Worm (Caenorhabditis elegans) whole organism, young adult: ENCODE data around the gene ZK1307.3.
A peak's percentile ranks its signal among the peaks of the same experiment; 100 is the strongest.

Source experiments
- B0261.1 ChIP-seq: sonication (generic microtip); optimal IDR thresholded peaks from 2 replicates; lab custom pipeline; 2016; ENCODE audit warnings: mild to moderate bottlenecking, missing genetic modification characterization, moderate library complexity, missing compliant biosample characterization
- B0336.3 ChIP-seq: fragments of 200-800 bp; sonication (Bioruptor generic); IDR thresholded peaks from 2 replicates; pipeline ENCODE4 v1.3.6; 2022; ENCODE audit warnings: missing genetic modification characterization, missing compliant biosample characterization
- D2030.7 ChIP-seq: fragments of 200-800 bp; sonication (Bioruptor generic); IDR thresholded peaks from 2 replicates; pipeline ENCODE4 v1.3.6; 2022; ENCODE audit warnings: missing genetic modification reagents, missing genetic modification characterization, missing compliant biosample characterization
- F23B12.7 ChIP-seq: sonication (generic microtip); optimal IDR thresholded peaks from 2 replicates; lab custom pipeline; 2017; ENCODE audit warnings: missing genetic modification characterization, mild to moderate bottlenecking, missing compliant biosample characterization, antibody characterized with exemption, moderate library complexity; ENCODE audit not compliant: insufficient read depth
- K12H6.12 ChIP-seq: fragments of 200-800 bp; sonication (Bioruptor generic); optimal IDR thresholded peaks from 2 replicates; lab custom pipeline; 2018; ENCODE audit warnings: mild to moderate bottlenecking, missing genetic modification characterization, missing compliant biosample characterization
- T07F8.4 ChIP-seq: sonication (generic microtip); optimal IDR thresholded peaks from 2 replicates; lab custom pipeline; 2016; ENCODE audit warnings: mild to moderate bottlenecking, missing genetic modification characterization, moderate library complexity, missing compliant biosample characterization
- Y56A3A.18 ChIP-seq: fragments of 200-800 bp; sonication (Bioruptor generic); IDR thresholded peaks from 2 replicates; pipeline ENCODE4 v1.3.6; 2022; ENCODE audit warnings: missing genetic modification reagents, missing genetic modification characterization, missing compliant biosample characterization
- Y79H2A.3 ChIP-seq: fragments of 200-800 bp; sonication (Bioruptor generic); conservative IDR thresholded peaks from 2 replicates; pipeline ENCODE4 v1.3.6; 2022; ENCODE audit warnings: missing genetic modification reagents, missing genetic modification characterization, missing compliant biosample characterization
- akir-1 ChIP-seq: fragments of 200-800 bp; sonication (Bioruptor generic); optimal IDR thresholded peaks from 2 replicates; lab custom pipeline; 2018; ENCODE audit warnings: mild to moderate bottlenecking, missing genetic modification characterization, moderate library complexity, missing compliant biosample characterization
- athp-1 ChIP-seq: sonication (generic microtip); optimal IDR thresholded peaks from 2 replicates; lab custom pipeline; 2017; ENCODE audit warnings: mild to moderate bottlenecking, missing genetic modification characterization, missing compliant biosample characterization
- attf-6 ChIP-seq: fragments of 200-800 bp; sonication (Bioruptor generic); IDR thresholded peaks from 2 replicates; pipeline ENCODE4 v1.3.6; 2022; ENCODE audit warnings: missing genetic modification reagents, missing genetic modification characterization, missing compliant biosample characterization
- cebp-1 ChIP-seq, 2 experiments: fragments of 200-800 bp in 1 of 2; sonication (Bioruptor generic) in 1 of 2; sonication (generic microtip) in 1 of 2; IDR thresholded peaks in 1 of 2; optimal IDR thresholded peaks in 1 of 2; 2 replicates each; pipeline versions ENCODE4 v1.3.6 to Lab custom; 2017 to 2022; ENCODE audit warnings: missing compliant biosample characterization in 2 of 2, missing genetic modification characterization in 2 of 2, mild to moderate bottlenecking in 1 of 2, missing genetic modification reagents in 1 of 2, moderate library complexity in 1 of 2
- die-1 ChIP-seq: sonication (generic microtip); optimal IDR thresholded peaks from 2 replicates; lab custom pipeline; 2016; ENCODE audit warnings: missing genotype, mild to moderate bottlenecking, missing genetic modification characterization, missing compliant biosample characterization
- efl-1 ChIP-seq: fragments of 150-350 bp; optimal IDR thresholded peaks from 2 replicates; lab custom pipeline; 2014; ENCODE audit warnings: missing biosample characterization, missing genetic modification reagents, missing genetic modification characterization
- egl-18 ChIP-seq: fragments of 200-800 bp; sonication (Bioruptor generic); IDR thresholded peaks from 2 replicates; pipeline ENCODE4 v1.3.6; 2022; ENCODE audit warnings: missing genetic modification reagents, missing genetic modification characterization, missing compliant biosample characterization
- ekl-4 ChIP-seq: fragments of 200-800 bp; sonication (Bioruptor generic); IDR thresholded peaks from 2 replicates; pipeline ENCODE4 v1.3.6; 2022; ENCODE audit warnings: missing genetic modification reagents, missing genetic modification characterization, missing compliant biosample characterization
- fkh-3 ChIP-seq: sonication (generic microtip); optimal IDR thresholded peaks from 2 replicates; lab custom pipeline; 2016; ENCODE audit warnings: mild to moderate bottlenecking, missing genetic modification characterization, missing compliant biosample characterization
- him-1 ChIP-seq: sonication (generic microtip); optimal IDR thresholded peaks from 2 replicates; lab custom pipeline; 2016; ENCODE audit warnings: missing genotype, missing genetic modification reagents, missing genetic modification characterization, missing compliant biosample characterization
- hrde-1 ChIP-seq: sonication (generic microtip); optimal IDR thresholded peaks from 2 replicates; lab custom pipeline; 2016; ENCODE audit warnings: missing genetic modification characterization, mild to moderate bottlenecking, missing compliant biosample characterization, moderate library complexity, missing genotype, missing genetic modification reagents, borderline replicate concordance
- let-607 ChIP-seq, 2 experiments: fragments of 200-800 bp in 1 of 2; sonication (Bioruptor generic) in 1 of 2; sonication (generic microtip) in 1 of 2; optimal IDR thresholded peaks; 2 replicates each; lab custom pipeline; 2016 to 2018; ENCODE audit warnings: mild to moderate bottlenecking in 2 of 2, missing compliant biosample characterization in 2 of 2, missing genetic modification characterization in 2 of 2, moderate library complexity in 2 of 2, missing genotype in 1 of 2
- mes-4 ChIP-seq: sonication (generic microtip); optimal IDR thresholded peaks from 2 replicates; lab custom pipeline; 2016; ENCODE audit warnings: missing genotype, missing genetic modification characterization, missing compliant biosample characterization
- mxl-1 ChIP-seq: sonication (generic microtip); optimal IDR thresholded peaks from 2 replicates; lab custom pipeline; 2016; ENCODE audit warnings: missing genetic modification characterization, missing compliant biosample characterization
- nfya-2 ChIP-seq: fragments of 200-800 bp; sonication (Bioruptor generic); IDR thresholded peaks from 2 replicates; pipeline ENCODE4 v1.3.6; 2022; ENCODE audit warnings: missing genetic modification reagents, missing genetic modification characterization, missing compliant biosample characterization
- nhr-90 ChIP-seq: sonication (generic microtip); optimal IDR thresholded peaks from 2 replicates; lab custom pipeline; 2016; ENCODE audit warnings: missing genotype, mild to moderate bottlenecking, missing genetic modification characterization, missing compliant biosample characterization
- rcor-1 ChIP-seq: fragments of 200-800 bp; sonication (Bioruptor generic); IDR thresholded peaks from 2 replicates; pipeline ENCODE4 v1.3.6; 2022; ENCODE audit warnings: missing genetic modification reagents, missing genetic modification characterization, missing compliant biosample characterization
- repo-1 ChIP-seq: sonication (generic microtip); optimal IDR thresholded peaks from 2 replicates; lab custom pipeline; 2017; ENCODE audit warnings: mild to moderate bottlenecking, missing genetic modification characterization, missing compliant biosample characterization
- snpc-1.1 ChIP-seq: sonication (generic microtip); optimal IDR thresholded peaks from 2 replicates; lab custom pipeline; 2017; ENCODE audit warnings: missing genetic modification characterization, mild to moderate bottlenecking, missing compliant biosample characterization, antibody characterized with exemption, moderate library complexity, missing genotype, missing genetic modification reagents; ENCODE audit not compliant: insufficient read depth
- snpc-4 ChIP-seq, 5 experiments: fragments of 150-350 bp in 1 of 5; sonication (generic microtip) in 4 of 5; optimal IDR thresholded peaks; 2 replicates each; lab custom pipeline; 2014 to 2018; ENCODE audit warnings: missing genetic modification characterization in 5 of 5, missing biosample characterization in 3 of 5, antibody characterized with exemption in 2 of 5, mild to moderate bottlenecking in 2 of 5, missing compliant biosample characterization in 2 of 5, missing genotype in 2 of 5, moderate library complexity in 2 of 5, missing genetic modification reagents in 1 of 5
- tbp1 ChIP-seq: fragments of 200-800 bp; sonication (Bioruptor generic); optimal IDR thresholded peaks from 2 replicates; lab custom pipeline; 2018; ENCODE audit warnings: mild to moderate bottlenecking, missing genetic modification characterization, missing compliant biosample characterization
- tbx-9 ChIP-seq: sonication (generic microtip); optimal IDR thresholded peaks from 2 replicates; lab custom pipeline; 2016; ENCODE audit warnings: borderline replicate concordance, missing genetic modification characterization, inconsistent platforms, missing compliant biosample characterization
- tlf-1 ChIP-seq: fragments of 200-800 bp; sonication (Bioruptor generic); optimal IDR thresholded peaks from 2 replicates; lab custom pipeline; 2018; ENCODE audit warnings: mild to moderate bottlenecking, missing genetic modification characterization, missing compliant biosample characterization
- xnd-1 ChIP-seq: sonication (generic microtip); optimal IDR thresholded peaks from 2 replicates; lab custom pipeline; 2016; ENCODE audit warnings: missing genotype, missing genetic modification reagents, missing genetic modification characterization, missing compliant biosample characterization
- zfh-2 ChIP-seq: fragments of 200-800 bp; sonication (Bioruptor generic); conservative IDR thresholded peaks from 2 replicates; pipeline ENCODE4 v1.3.6; 2022; ENCODE audit warnings: missing genetic modification reagents, missing genetic modification characterization, missing compliant biosample characterization
- zim-3 ChIP-seq: sonication (generic microtip); optimal IDR thresholded peaks from 2 replicates; lab custom pipeline; 2017; ENCODE audit warnings: mild to moderate bottlenecking, missing genetic modification characterization, moderate library complexity, missing compliant biosample characterization
- ztf-3 ChIP-seq: fragments of 200-800 bp; sonication (Bioruptor generic); optimal IDR thresholded peaks from 2 replicates; lab custom pipeline; 2018; ENCODE audit warnings: mild to moderate bottlenecking, missing genetic modification characterization, missing compliant biosample characterization

Gene ZK1307.3

ce11 chrII:9603419-9603818 lies 49.4 kb downstream of the ZK1307.3 start (continued):
- TF ChIP-seq K12H6.12 (tag; lab: Kevin White, UChicago) = peak; percentile 90
- TF ChIP-seq attf-6 (GFP tag; lab: Robert Waterston, UW) = no peak
- peak; percentile 23 for TF ChIP-seq die-1 (tag; lab: Kevin White, UChicago)
- TF ChIP-seq mxl-1 (tag; lab: Kevin White, UChicago) = no peak
- TF ChIP-seq athp-1 (tag; lab: Kevin White, UChicago) = peak; percentile 43
- TF ChIP-seq repo-1 (tag; lab: Kevin White, UChicago) = no peak
- 0 out of 2 replicates have a peak, but pooled peaks have one; percentile 52 for TF ChIP-seq Y56A3A.18
- TF ChIP-seq let-607 (tag; optimal IDR thresholded peaks at IDR 0.05; lab: Kevin White, UChicago) = peak; percentile 73 to 79
- no peak for TF ChIP-seq egl-18 (GFP tag; lab: Robert Waterston, UW)
- no peak for TF ChIP-seq snpc-1.1
- TF ChIP-seq zim-3 (tag; lab: Kevin White, UChicago) = no peak
- TF ChIP-seq T07F8.4 = no peak
- TF ChIP-seq B0261.1 (tag; lab: Kevin White, UChicago) = no peak
- peak; percentile 79 for TF ChIP-seq ztf-3 (GFP tag; lab: Kevin White, UChicago)
- peak; percentile 67 for TF ChIP-seq tbp1 (GFP tag; lab: Kevin White, UChicago)
- peak; percentile 39; the same call in 1 of the 2 replicates for TF ChIP-seq zfh-2 (GFP tag; lab: Robert Waterston, UW)
- TF ChIP-seq tlf-1 (GFP tag; lab: Kevin White, UChicago) = peak; percentile 75
- TF ChIP-seq D2030.7 (GFP tag; lab: Robert Waterston, UW) = no peak
- TF ChIP-seq nhr-90 (tag; lab: Kevin White, UChicago) = peak; percentile 57
- peak; percentile 74 for TF ChIP-seq F23B12.7
- TF ChIP-seq tbx-9 (tag; lab: Kevin White, UChicago) = no peak
- no peak for TF ChIP-seq him-1 (tag; lab: Kevin White, UChicago)
- peak; percentile 80 for TF ChIP-seq rcor-1
- TF ChIP-seq efl-1 (GFP tag; lab: Kevin White, UChicago) = no peak
- peak; percentile 89 for TF ChIP-seq B0336.3
- no peak for TF ChIP-seq Y79H2A.3 (GFP tag; lab: Robert Waterston, UW)
- no peak for TF ChIP-seq xnd-1 (tag; lab: Kevin White, UChicago)
- TF ChIP-seq snpc-4 (GFP tag; optimal IDR thresholded peaks at IDR 0.05; lab: Kevin White, UChicago) = peak; percentile 16
- TF ChIP-seq snpc-4 (tag; optimal IDR thresholded peaks at IDR 0.05; lab: Kevin White, UChicago) = peak in 3 of 4 experiments; percentile 57 to 65 (median 60)
- TF ChIP-seq nfya-2 (GFP tag; lab: Robert Waterston, UW) = no peak

DNA sequence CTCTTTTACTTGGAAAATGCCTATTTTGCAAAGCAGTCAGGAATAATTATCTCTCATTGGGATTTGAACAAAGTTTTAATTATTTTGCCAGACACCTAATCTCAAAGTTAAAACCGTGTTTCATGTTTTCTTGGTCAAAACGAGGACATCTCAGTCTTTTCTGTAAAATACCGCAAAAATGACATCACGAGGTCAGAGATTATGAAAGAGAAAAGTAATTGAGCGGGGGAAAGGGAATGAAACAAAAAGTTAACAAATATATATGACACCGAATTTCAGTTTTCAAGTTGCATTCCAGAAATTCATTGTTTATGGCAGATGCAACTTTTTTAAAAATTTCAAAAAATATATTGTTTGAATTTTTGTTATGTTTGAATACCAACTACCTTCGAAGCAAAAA lies 50.3 kb downstream of the ZK1307.3 start:
- TF ChIP-seq mes-4 (tag; lab: Kevin White, UChicago) (no peak), hrde-1 (no peak), fkh-3 (tag; lab: Kevin White, UChicago) (no peak), akir-1 (GFP tag; lab: Kevin White, UChicago) (no peak), cebp-1 (GFP tag; IDR thresholded peaks at IDR 0.05; lab: Robert Waterston, UW) (no peak), cebp-1 (tag; optimal IDR thresholded peaks at IDR 0.05; lab: Kevin White, UChicago) (peak; percentile 31), ekl-4 (GFP tag; lab: Robert Waterston, UW) (no peak)
- TF ChIP-seq, all 124 proteins: peak for 1
